Fruit fly (Drosophila melanogaster) whole organism, wandering third instar larva: ENCODE measurements around the gene CG46318.

ENCODE experiments used
- Abd-B ChIP-seq: fragments of >200 bp; optimal IDR thresholded peaks from 2 replicates; lab custom pipeline; 2017; ENCODE audit warnings: missing biosample characterization, missing genetic modification characterization
- CG9705 ChIP-seq: fragments of 200-800 bp; sonication (Bioruptor generic); optimal IDR thresholded peaks from 2 replicates; lab custom pipeline; 2018; ENCODE audit warnings: missing biosample characterization, mild to moderate bottlenecking, missing genetic modification characterization
- CrebA ChIP-seq: fragments of 200-800 bp; sonication (Bioruptor generic); optimal IDR thresholded peaks from 2 replicates; lab custom pipeline; 2016; ENCODE audit warnings: missing biosample characterization, mild to moderate bottlenecking, missing genetic modification characterization, borderline replicate concordance
- Dfd ChIP-seq: fragments of >200 bp; optimal IDR thresholded peaks from 2 replicates; lab custom pipeline; 2017; ENCODE audit warnings: missing biosample characterization, missing genetic modification characterization
- Dif ChIP-seq: fragments of 200-275, 200-300 bp; sonication (Bioruptor generic); optimal IDR thresholded peaks from 2 replicates; lab custom pipeline; 2018; ENCODE audit warnings: missing biosample characterization, missing genetic modification characterization; ENCODE audit not compliant: partially characterized antibody
- GATAd ChIP-seq: sonication (Bioruptor generic); optimal IDR thresholded peaks from 2 replicates; lab custom pipeline; 2016; ENCODE audit warnings: missing biosample characterization, missing genetic modification characterization
- HLH106 ChIP-seq: fragments of 200-800 bp; optimal IDR thresholded peaks from 3 replicates; lab custom pipeline; 2019; ENCODE audit warnings: missing biosample characterization, mild to moderate bottlenecking, missing genetic modification characterization, moderate library complexity
- Hnf4 ChIP-seq: fragments of 200-800 bp; sonication (Bioruptor generic); optimal IDR thresholded peaks from 2 replicates; lab custom pipeline; 2016; ENCODE audit warnings: missing biosample characterization, mild to moderate bottlenecking, missing genetic modification characterization
- Hr78 ChIP-seq: fragments of >200 bp; optimal IDR thresholded peaks from 2 replicates; lab custom pipeline; 2017; ENCODE audit warnings: missing biosample characterization, missing genetic modification characterization
- Hr83 ChIP-seq: fragments of 200-300 bp; sonication (Bioruptor generic); optimal IDR thresholded peaks from 2 replicates; lab custom pipeline; 2016; ENCODE audit warnings: missing biosample characterization, mild to moderate bottlenecking, missing genetic modification characterization, moderate library complexity; ENCODE audit not compliant: poor library complexity, severe bottlenecking
- Jra ChIP-seq: sonication (Bioruptor generic); optimal IDR thresholded peaks from 2 replicates; lab custom pipeline; 2016; ENCODE audit warnings: missing biosample characterization, missing genetic modification characterization
- Myc ChIP-seq: fragments of >200 bp; optimal IDR thresholded peaks from 2 replicates; lab custom pipeline; 2017
- N ChIP-seq: fragments of >200 bp; optimal IDR thresholded peaks from 2 replicates; lab custom pipeline; 2018; ENCODE audit warnings: missing biosample characterization, missing external identifiers, missing genetic modification characterization
- OdsH ChIP-seq: fragments of 200-800 bp; sonication (Bioruptor generic); optimal IDR thresholded peaks from 2 replicates; lab custom pipeline; 2016; ENCODE audit warnings: missing biosample characterization, mild to moderate bottlenecking, missing genetic modification characterization
- Rel ChIP-seq, 2 experiments: fragments of 200-800 bp; sonication (Bioruptor generic) in 1 of 2; optimal IDR thresholded peaks; 2 replicates in 1 of 2; 3 replicates in 1 of 2; lab custom pipeline; 2016 to 2019; ENCODE audit warnings: mild to moderate bottlenecking in 2 of 2, missing biosample characterization in 2 of 2, missing genetic modification characterization in 2 of 2, moderate library complexity in 1 of 2
- Sp1 ChIP-seq: fragments of 200-800 bp; sonication (Bioruptor generic); optimal IDR thresholded peaks from 3 replicates; lab custom pipeline; 2019; ENCODE audit warnings: missing biosample characterization, mild to moderate bottlenecking, missing genetic modification characterization, moderate library complexity
- dl ChIP-seq, 2 experiments: fragments of 175-275, 200-275 bp in 1 of 2; fragments of 200-275 bp in 1 of 2; sonication (Bioruptor generic); optimal IDR thresholded peaks; lab custom pipeline; 2018; ENCODE audit warnings: mild to moderate bottlenecking in 2 of 2, missing biosample characterization in 2 of 2, missing genetic modification characterization in 2 of 2, moderate library complexity in 2 of 2; ENCODE audit not compliant: partially characterized antibody in 2 of 2, insufficient read depth in 1 of 2
- dmrt93B ChIP-seq: fragments of 200-800 bp; sonication (Bioruptor generic); optimal IDR thresholded peaks from 2 replicates; lab custom pipeline; 2018; ENCODE audit warnings: missing biosample characterization, mild to moderate bottlenecking, missing genetic modification characterization
- dsf ChIP-seq: sonication (Bioruptor generic); optimal IDR thresholded peaks from 2 replicates; lab custom pipeline; 2016; ENCODE audit warnings: missing biosample characterization, missing genetic modification characterization, borderline replicate concordance
- ey ChIP-seq: fragments of 200-800 bp; sonication (Bioruptor generic); optimal IDR thresholded peaks from 2 replicates; lab custom pipeline; 2016; ENCODE audit warnings: missing biosample characterization, missing genetic modification characterization
- foxo ChIP-seq, 2 experiments: fragments of 200-800 bp; sonication (Bioruptor generic); optimal IDR thresholded peaks; 2 replicates in 1 of 2; 3 replicates in 1 of 2; lab custom pipeline; 2016 to 2017; ENCODE audit warnings: missing biosample characterization in 2 of 2, missing genetic modification characterization in 2 of 2
- h ChIP-seq: fragments of 200-800 bp; sonication (Bioruptor generic); optimal IDR thresholded peaks from 3 replicates; lab custom pipeline; 2016; ENCODE audit warnings: missing biosample characterization, mild to moderate bottlenecking, missing genetic modification characterization
- lola ChIP-seq: fragments of >200 bp; optimal IDR thresholded peaks from 2 replicates; lab custom pipeline; 2017; ENCODE audit warnings: missing biosample characterization, missing genetic modification characterization
- pan ChIP-seq: fragments of >200 bp; optimal IDR thresholded peaks from 2 replicates; lab custom pipeline; 2017
- sage ChIP-seq: fragments of 200-800 bp; sonication (Bioruptor generic); optimal IDR thresholded peaks from 2 replicates; lab custom pipeline; 2016; ENCODE audit warnings: missing biosample characterization, mild to moderate bottlenecking, missing genetic modification characterization
- sv ChIP-seq: fragments of 200-800 bp; sonication (Bioruptor generic); optimal IDR thresholded peaks from 3 replicates; lab custom pipeline; 2016; ENCODE audit warnings: missing biosample characterization, missing genetic modification characterization
- tai ChIP-seq: sonication (Bioruptor generic); optimal IDR thresholded peaks from 2 replicates; lab custom pipeline; 2016; ENCODE audit warnings: missing biosample characterization, missing genetic modification characterization
- woc ChIP-seq: sonication (Bioruptor generic); optimal IDR thresholded peaks from 2 replicates; lab custom pipeline; 2016; ENCODE audit warnings: missing biosample characterization, mild to moderate bottlenecking, missing genetic modification characterization

CG46318 gene

dm6 chr3R:18698855-18699569 lies 18.6 kb downstream of the CG46318 start:
- no peak for TF ChIP-seq Sp1 (GFP tag; lab: Kevin White, UChicago)
- no peak for TF ChIP-seq woc (GFP tag; lab: Kevin White, UChicago)
- no peak for TF ChIP-seq foxo (GFP tag; optimal IDR thresholded peaks at IDR 0.05; lab: Kevin White, UChicago)
- no peak for TF ChIP-seq GATAd
- TF ChIP-seq Hnf4 (GFP tag; lab: Kevin White, UChicago) = no peak
- TF ChIP-seq Abd-B (GFP tag; lab: Kevin White, UChicago) = no peak
- TF ChIP-seq dsf (GFP tag; lab: Kevin White, UChicago) = no peak
- TF ChIP-seq Dif (GFP tag; lab: Kevin White, UChicago) = no peak
- no peak for TF ChIP-seq CrebA (GFP tag; lab: Kevin White, UChicago)
- no peak for TF ChIP-seq N (GFP tag; lab: Kevin White, UChicago)
- no peak for TF ChIP-seq tai (GFP tag; lab: Kevin White, UChicago)
- no peak for TF ChIP-seq Hr83 (GFP tag; lab: Kevin White, UChicago)
- no peak for TF ChIP-seq HLH106
- TF ChIP-seq sv (GFP tag; lab: Kevin White, UChicago) = no peak
- TF ChIP-seq Jra (GFP tag; lab: Kevin White, UChicago) = no peak
- TF ChIP-seq dl (GFP tag; optimal IDR thresholded peaks at IDR 0.05; lab: Kevin White, UChicago; ENCODE audit: insufficient read depth in 1 of 2, partially characterized antibody in 2 of 2) = no peak
- TF ChIP-seq CG9705 (GFP tag; lab: Kevin White, UChicago) = no peak
- TF ChIP-seq OdsH (GFP tag; lab: Kevin White, UChicago) = no peak
- TF ChIP-seq, all 38 proteins: peak for 0

dm6 chr3R:18703514-18703913 lies 23.1 kb downstream of the CG46318 start:
- TF ChIP-seq HLH106 = no peak

dm6 chr3R:18705150-18705549 lies 24.7 kb downstream of the CG46318 start, which contains the start of the genes ChAT and VAChT:
TSS of gene ChAT (plus strand) at chr3R:18705501.
TSS of gene VAChT (plus strand) at chr3R:18705501.
- TF ChIP-seq OdsH (GFP tag; lab: Kevin White, UChicago) (no peak), h (GFP tag; lab: Kevin White, UChicago) (no peak), pan (lab: Kevin White, UChicago) (no peak), ey (GFP tag; lab: Kevin White, UChicago) (no peak), dmrt93B (GFP tag; lab: Kevin White, UChicago) (no peak), sage (GFP tag; lab: Kevin White, UChicago) (no peak), CrebA (GFP tag; lab: Kevin White, UChicago) (no peak), sv (GFP tag; lab: Kevin White, UChicago) (no peak), Sp1 (GFP tag; lab: Kevin White, UChicago) (no peak), Dfd (no peak), Hr78 (GFP tag; lab: Kevin White, UChicago) (no peak)

- TF ChIP-seq dmrt93B (GFP tag; lab: Kevin White, UChicago) = no peak
- no peak for TF ChIP-seq Rel (GFP tag; optimal IDR thresholded peaks at IDR 0.05; lab: Kevin White, UChicago)
- TF ChIP-seq Rel (tag; optimal IDR thresholded peaks at IDR 0.05; lab: Kevin White, UChicago) = no peak
- TF ChIP-seq ey (GFP tag; lab: Kevin White, UChicago) = no peak
- no peak for TF ChIP-seq N (GFP tag; lab: Kevin White, UChicago)
- TF ChIP-seq CrebA (GFP tag; lab: Kevin White, UChicago) = no peak
These were observed 25.9 kb downstream of the CG46318 start for dm6 chr3R:18706289-18706688.

- TF ChIP-seq CG9705 (GFP tag; lab: Kevin White, UChicago) = no peak
- TF ChIP-seq Dif (GFP tag; lab: Kevin White, UChicago) = no peak
- no peak for TF ChIP-seq Myc (lab: Kevin White, UChicago)
- no peak for TF ChIP-seq Abd-B (GFP tag; lab: Kevin White, UChicago)
- no peak for TF ChIP-seq lola (GFP tag; lab: Kevin White, UChicago)
- TF ChIP-seq N (GFP tag; lab: Kevin White, UChicago) = no peak
- no peak for TF ChIP-seq Hr83 (GFP tag; lab: Kevin White, UChicago)
These were observed 27.1 kb downstream of the CG46318 start for dm6 chr3R:18707492-18707891.
